Fruit fly (Drosophila melanogaster) whole organism, adult: Measurements from ENCODE around the gene CG11854.

Experiments used
- CG7101 ChIP-seq: fragments of 200-800 bp; sonication (Bioruptor generic); optimal IDR thresholded peaks from 2 replicates; lab custom pipeline; 2018; ENCODE audit warnings: missing biosample characterization, mild to moderate bottlenecking, missing genetic modification characterization, moderate library complexity
- toe ChIP-seq: fragments of 200-800 bp; sonication (Bioruptor generic); optimal IDR thresholded peaks from 2 replicates; lab custom pipeline; 2016; ENCODE audit warnings: missing biosample characterization, missing genetic modification characterization

- TF ChIP-seq toe (GFP tag; lab: Kevin White, UChicago) = peak; percentile 3
- peak; percentile 40 for TF ChIP-seq CG7101 (tag; lab: Kevin White, UChicago)
Measured at dm6 chr3R:25207405-25208003, 34.3 kb upstream of the CG11854 start.
